Fruit fly (Drosophila melanogaster) whole organism, pupa: Measurements from ENCODE around the gene CG43182.

Source experiments
- CG10348 ChIP-seq: fragments of 200-800 bp; sonication (Bioruptor generic); IDR thresholded peaks from 2 replicates; pipeline ENCODE4 v1.3.6; 2022; ENCODE audit warnings: missing biosample characterization, missing genetic modification characterization
- CG12605 ChIP-seq: fragments of 200-800 bp; sonication (Bioruptor generic); IDR thresholded peaks from 2 replicates; pipeline ENCODE4 v1.3.6; 2022; ENCODE audit warnings: missing biosample characterization, missing genetic modification characterization
- CG13204 ChIP-seq: fragments of 200-800 bp; sonication (Bioruptor generic); optimal IDR thresholded peaks from 2 replicates; lab custom pipeline; 2018; ENCODE audit warnings: missing biosample characterization, mild to moderate bottlenecking, missing genetic modification characterization, moderate library complexity
- CG14655 ChIP-seq: fragments of 200-800 bp; sonication (Bioruptor generic); optimal IDR thresholded peaks from 3 replicates; lab custom pipeline; 2017; ENCODE audit warnings: mild to moderate bottlenecking, missing biosample characterization, missing genetic modification reagents, missing genetic modification characterization
- CG15710 ChIP-seq: fragments of 200-800 bp; sonication (Bioruptor generic); optimal IDR thresholded peaks from 2 replicates; lab custom pipeline; 2018; ENCODE audit warnings: missing biosample characterization, mild to moderate bottlenecking, missing genetic modification characterization, moderate library complexity
- CG17806 ChIP-seq: fragments of 200-800 bp; sonication (Bioruptor generic); optimal IDR thresholded peaks from 2 replicates; lab custom pipeline; 2018; ENCODE audit warnings: missing biosample characterization, mild to moderate bottlenecking, missing genetic modification characterization, moderate library complexity
- CG32121 ChIP-seq: fragments of 200-800 bp; sonication (Bioruptor generic); IDR thresholded peaks from 2 replicates; pipeline ENCODE4 v1.3.6; 2022; ENCODE audit warnings: missing biosample characterization, missing genetic modification characterization
- CG34367 ChIP-seq: fragments of 200-800 bp; sonication (Bioruptor generic); optimal IDR thresholded peaks from 2 replicates; lab custom pipeline; 2018; ENCODE audit warnings: missing biosample characterization, mild to moderate bottlenecking, missing genetic modification characterization
- CG4496 ChIP-seq: fragments of 200-800 bp; sonication (Bioruptor generic); IDR thresholded peaks from 3 replicates; pipeline ENCODE4 v1.3.6; 2022; ENCODE audit warnings: missing biosample characterization, missing genetic modification characterization
- CG8159 ChIP-seq: fragments of 200-800 bp; sonication (Bioruptor generic); optimal IDR thresholded peaks from 3 replicates; lab custom pipeline; 2018; ENCODE audit warnings: missing biosample characterization, mild to moderate bottlenecking, missing genetic modification characterization, moderate library complexity
- CG8301 ChIP-seq: fragments of 200-800 bp; sonication (Bioruptor generic); optimal IDR thresholded peaks from 2 replicates; lab custom pipeline; 2018; ENCODE audit warnings: missing biosample characterization, mild to moderate bottlenecking, missing genetic modification characterization
- CG9948 ChIP-seq: fragments of 200-800 bp; sonication (Bioruptor generic); optimal IDR thresholded peaks from 2 replicates; lab custom pipeline; 2018; ENCODE audit warnings: missing biosample characterization, mild to moderate bottlenecking, missing genetic modification characterization, moderate library complexity
- D1 ChIP-seq: fragments of 200-800 bp; sonication (Bioruptor generic); optimal IDR thresholded peaks from 2 replicates; lab custom pipeline; 2018; ENCODE audit warnings: missing biosample characterization, mild to moderate bottlenecking, missing genetic modification characterization, moderate library complexity
- EcR ChIP-seq: fragments of 200-800 bp; sonication (Bioruptor generic); optimal IDR thresholded peaks from 3 replicates; lab custom pipeline; 2019; ENCODE audit warnings: missing biosample characterization, missing genetic modification characterization, mild to moderate bottlenecking, moderate library complexity, missing genetic modification reagents
- Ets98B ChIP-seq: fragments of 200-800 bp; sonication (Bioruptor generic); IDR thresholded peaks from 2 replicates; pipeline ENCODE4 v1.3.6; 2022; ENCODE audit warnings: missing biosample characterization, missing genetic modification characterization
- Pif1A ChIP-seq: fragments of 200-800 bp; sonication (Bioruptor generic); optimal IDR thresholded peaks from 3 replicates; lab custom pipeline; 2016; ENCODE audit warnings: missing biosample characterization, missing genetic modification characterization
- Pif1B ChIP-seq: fragments of 200-800 bp; sonication (Bioruptor generic); optimal IDR thresholded peaks from 3 replicates; lab custom pipeline; 2016; ENCODE audit warnings: missing biosample characterization, missing genetic modification characterization
- Snoo ChIP-seq: fragments of 200-800 bp; sonication (Bioruptor generic); optimal IDR thresholded peaks from 3 replicates; lab custom pipeline; 2017; ENCODE audit warnings: missing biosample characterization, mild to moderate bottlenecking, missing genetic modification characterization, inconsistent platforms
- fd96Ca ChIP-seq: fragments of 200-800 bp; sonication (Bioruptor generic); IDR thresholded peaks from 3 replicates; pipeline ENCODE4 v1.3.6; 2022; ENCODE audit warnings: missing biosample characterization, missing genetic modification characterization
- gl ChIP-seq: fragments of 200-800 bp; sonication (Bioruptor generic); optimal IDR thresholded peaks from 2 replicates; lab custom pipeline; 2018; ENCODE audit warnings: missing biosample characterization, mild to moderate bottlenecking, missing genetic modification characterization
- rn ChIP-seq: fragments of 200-800 bp; sonication (Bioruptor generic); IDR thresholded peaks from 2 replicates; pipeline ENCODE4 v1.3.6; 2022; ENCODE audit warnings: missing biosample characterization, missing genetic modification characterization

Gene CG43182

DNA sequence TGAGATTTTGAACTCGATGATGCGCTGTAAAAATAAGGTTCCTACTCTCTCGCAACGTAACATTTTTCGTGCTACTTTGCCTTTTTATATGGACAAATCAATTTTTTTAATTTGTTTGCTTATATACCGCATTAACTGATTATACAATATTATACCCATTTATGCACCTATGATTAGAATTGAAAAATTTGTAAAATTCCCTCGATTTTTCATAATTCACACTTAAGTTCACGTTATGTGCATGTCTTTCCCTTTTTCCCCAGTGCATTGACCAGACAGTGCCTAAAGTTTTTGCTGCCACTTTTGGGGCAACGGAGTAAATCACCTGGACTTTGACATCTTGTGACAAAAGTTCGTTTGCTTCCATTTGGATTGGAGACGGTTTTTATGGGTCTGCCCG is 37.6 kb downstream of the CG43182 start:
- TF ChIP-seq Snoo (tag; lab: Kevin White, UChicago) (no peak), CG14655 (GFP tag; lab: Kevin White, UChicago) (no peak), fd96Ca (GFP tag; lab: Robert Waterston, UW) (no peak), CG15710 (tag; lab: Kevin White, UChicago) (no peak), rn (GFP tag; lab: Robert Waterston, UW) (no peak), Ets98B (GFP tag; lab: Robert Waterston, UW) (no peak), CG12605 (GFP tag; lab: Robert Waterston, UW) (no peak), CG17806 (tag; lab: Kevin White, UChicago) (no peak), CG13204 (GFP tag; lab: Kevin White, UChicago) (no peak), CG4496 (GFP tag; lab: Robert Waterston, UW) (no peak), Pif1B (GFP tag; lab: Kevin White, UChicago) (no peak), Pif1A (no peak), gl (tag; lab: Kevin White, UChicago) (no peak), CG10348 (GFP tag; lab: Robert Waterston, UW) (no peak)

- no peak for TF ChIP-seq CG17806 (tag; lab: Kevin White, UChicago)
- no peak for TF ChIP-seq CG8301
- TF ChIP-seq rn (GFP tag; lab: Robert Waterston, UW) = no peak
- TF ChIP-seq CG32121 = no peak
- TF ChIP-seq gl (tag; lab: Kevin White, UChicago) = no peak
- TF ChIP-seq Snoo (tag; lab: Kevin White, UChicago) = no peak
- no peak for TF ChIP-seq D1 (tag; lab: Kevin White, UChicago)
Observed at dm6 chrX:392242-392641, 39.4 kb downstream of the CG43182 start.

DNA sequence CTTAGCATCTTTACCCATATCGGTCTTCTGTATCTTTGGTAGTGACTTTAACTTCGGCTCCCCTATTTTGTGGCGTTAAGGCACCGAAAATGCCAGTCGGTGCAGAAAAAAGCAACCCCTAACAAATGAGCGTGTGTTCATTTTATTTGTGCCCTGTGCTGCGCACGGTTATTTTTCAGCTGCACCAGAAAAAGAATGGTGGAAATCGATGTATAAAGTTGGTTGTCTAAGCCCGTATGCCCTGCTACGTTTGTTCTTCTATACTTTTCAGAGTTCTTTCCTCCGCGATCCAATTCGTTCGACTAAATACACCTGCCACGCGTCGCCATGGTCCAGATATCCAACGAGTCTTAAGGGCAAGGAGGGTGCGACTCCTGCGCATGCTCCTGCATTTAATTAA is 40.1 kb downstream of the CG43182 start:
- TF ChIP-seq CG10348 (GFP tag; lab: Robert Waterston, UW) (no peak), Ets98B (GFP tag; lab: Robert Waterston, UW) (no peak), gl (tag; lab: Kevin White, UChicago) (no peak), CG8159 (tag; lab: Kevin White, UChicago) (no peak), CG9948 (tag; lab: Kevin White, UChicago) (no peak), CG17806 (tag; lab: Kevin White, UChicago) (no peak), CG14655 (GFP tag; lab: Kevin White, UChicago) (no peak), CG15710 (tag; lab: Kevin White, UChicago) (no peak), CG34367 (no peak), EcR (GFP tag; lab: Kevin White, UChicago) (no peak), D1 (tag; lab: Kevin White, UChicago) (no peak), CG12605 (GFP tag; lab: Robert Waterston, UW) (no peak), CG8301 (no peak)

dm6 chrX:395746-396145 is 42.9 kb downstream of the CG43182 start, which contains the start of gene sc:
Gene sc (plus strand): TSS chrX:396060.
- TF ChIP-seq CG14655 (GFP tag; lab: Kevin White, UChicago) (no peak), gl (tag; lab: Kevin White, UChicago) (no peak), CG13204 (GFP tag; lab: Kevin White, UChicago) (no peak), CG17806 (tag; lab: Kevin White, UChicago) (no peak)
- TF ChIP-seq, all 21 proteins: peak for 0

dm6 chrX:399732-400131 is 46.9 kb downstream of the CG43182 start:
- TF ChIP-seq CG9948 (tag; lab: Kevin White, UChicago) = no peak
- no peak for TF ChIP-seq EcR (GFP tag; lab: Kevin White, UChicago)
- TF ChIP-seq CG17806 (tag; lab: Kevin White, UChicago) = no peak
- TF ChIP-seq CG10348 (GFP tag; lab: Robert Waterston, UW) = no peak
- TF ChIP-seq gl (tag; lab: Kevin White, UChicago) = no peak
- no peak for TF ChIP-seq CG8159 (tag; lab: Kevin White, UChicago)
- no peak for TF ChIP-seq D1 (tag; lab: Kevin White, UChicago)
- TF ChIP-seq Pif1B (GFP tag; lab: Kevin White, UChicago) = no peak
- TF ChIP-seq CG12605 (GFP tag; lab: Robert Waterston, UW) = no peak
- TF ChIP-seq fd96Ca (GFP tag; lab: Robert Waterston, UW) = no peak
